Worm (Caenorhabditis elegans) whole organism, midembryonic: ENCODE data around the gene bath-19.
"Not testable (repeated sequence)": the region's sequence is repeated elsewhere in the genome, so short reads cannot be mapped to it uniquely, and the experiment has no call there.

ENCODE experiments used
- T22C8.4 ChIP-seq: fragments of 200-800 bp; sonication (Bioruptor generic); IDR thresholded peaks from 2 replicates; pipeline ENCODE4 v1.3.6; 2022; ENCODE audit warnings: missing genetic modification characterization, missing compliant biosample characterization
- cog-1 ChIP-seq: sonication (generic microtip); optimal IDR thresholded peaks from 2 replicates; lab custom pipeline; 2016; ENCODE audit warnings: missing genetic modification characterization, missing compliant biosample characterization
- flt-1 ChIP-seq: fragments of 200-800 bp; sonication (Bioruptor generic); IDR thresholded peaks from 2 replicates; pipeline ENCODE4 v1.3.6; 2022; ENCODE audit warnings: missing genetic modification characterization, missing compliant biosample characterization
- klf-2 ChIP-seq: fragments of 200-800 bp; sonication (Bioruptor generic); conservative IDR thresholded peaks from 2 replicates; pipeline ENCODE4 v1.3.6; 2022; ENCODE audit warnings: missing genetic modification reagents, missing genetic modification characterization, missing compliant biosample characterization
- med-1 ChIP-seq: sonication (generic microtip); optimal IDR thresholded peaks from 2 replicates; lab custom pipeline; 2017; ENCODE audit warnings: missing genetic modification characterization, mild to moderate bottlenecking, missing compliant biosample characterization, antibody characterized with exemption, missing genetic modification reagents; ENCODE audit not compliant: insufficient read depth
- ref-1 ChIP-seq: fragments of 200-800 bp; sonication (Bioruptor generic); conservative IDR thresholded peaks from 2 replicates; pipeline ENCODE4 v1.3.6; 2022; ENCODE audit warnings: missing genetic modification reagents, missing genetic modification characterization, missing compliant biosample characterization
- tab-1 ChIP-seq: fragments of 200-800 bp; sonication (Bioruptor generic); IDR thresholded peaks from 2 replicates; pipeline ENCODE4 v1.3.6; 2022; ENCODE audit warnings: missing genetic modification characterization, missing compliant biosample characterization
- ztf-23 ChIP-seq: fragments of 200-800 bp; sonication (Bioruptor generic); IDR thresholded peaks from 2 replicates; pipeline ENCODE4 v1.3.6; 2022; ENCODE audit warnings: missing genetic modification reagents, missing genetic modification characterization, missing compliant biosample characterization
- ztf-29 ChIP-seq: fragments of 200-800 bp; sonication (Bioruptor generic); IDR thresholded peaks from 2 replicates; pipeline ENCODE4 v1.3.6; 2022; ENCODE audit warnings: missing genetic modification reagents, missing genetic modification characterization, missing compliant biosample characterization

Gene bath-19

ce11 chrII:2039288-2039687 is at the start of gene bath-19:
Gene bath-19, minus strand, starts transcription at chrII:2039388.
- TF ChIP-seq ztf-23 (GFP tag; lab: Robert Waterston, UW) (no peak), ref-1 (GFP tag; lab: Robert Waterston, UW) (no peak), cog-1 (tag; lab: Kevin White, UChicago) (no peak), flt-1 (GFP tag; lab: Robert Waterston, UW) (no peak), tab-1 (GFP tag; lab: Robert Waterston, UW) (no peak), T22C8.4 (no peak), med-1 (GFP tag; lab: Kevin White, UChicago) (no peak), klf-2 (GFP tag; lab: Robert Waterston, UW) (no peak), ztf-29 (GFP tag; lab: Robert Waterston, UW) (no peak)

DNA sequence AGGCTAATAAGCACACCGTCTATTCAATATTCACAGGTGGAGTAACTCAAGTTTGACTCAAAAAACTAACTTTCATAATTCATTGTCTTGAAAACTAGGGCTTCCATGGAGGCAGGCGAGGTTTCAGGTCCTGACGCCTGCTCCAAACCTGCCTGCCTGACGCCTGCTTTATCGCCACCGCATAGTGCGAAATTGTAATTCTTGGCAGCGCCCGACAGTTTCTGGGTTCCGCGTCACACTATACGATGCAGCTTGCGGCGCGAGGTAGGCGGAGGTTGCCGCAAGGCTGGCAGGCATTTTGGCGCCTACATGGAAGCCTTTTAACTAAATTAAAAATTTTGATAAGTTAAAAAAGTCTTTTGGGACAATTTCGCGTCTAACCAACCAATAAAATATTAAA is 48.0 kb upstream of the bath-19 start:
- TF ChIP-seq ref-1 (GFP tag; lab: Robert Waterston, UW) = no peak
- no peak for TF ChIP-seq T22C8.4

DNA sequence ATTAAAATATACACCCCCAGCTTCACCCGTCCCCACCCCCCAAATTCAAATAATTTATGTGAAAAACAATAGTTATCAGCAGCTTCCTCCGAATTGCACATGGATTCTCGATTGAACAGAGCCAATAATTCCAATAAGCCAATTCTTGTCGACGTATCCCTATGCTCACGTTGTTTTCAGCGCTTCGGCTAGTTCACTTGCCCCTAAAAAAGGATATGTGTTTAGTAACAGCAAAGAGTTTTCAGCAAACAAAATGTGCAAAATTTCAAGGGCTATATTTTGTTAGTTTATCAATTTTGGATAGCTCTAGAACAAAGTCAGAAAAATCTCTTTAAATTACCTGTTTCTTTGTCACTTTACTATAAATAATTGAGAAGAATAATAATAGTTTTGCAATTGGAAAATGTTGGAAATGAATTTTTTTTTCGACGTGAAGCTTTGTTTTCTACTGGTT is 44.6 kb upstream of the bath-19 start, which contains the start of the genes T16A1.5 and fbxc-49:
Gene T16A1.5, minus strand, starts transcription at position 101 of the 454 bp plus-strand sequence.
Gene fbxc-49, plus strand, starts transcription at position 404 of the 454 bp plus-strand sequence.
- no peak for TF ChIP-seq T22C8.4
- TF ChIP-seq klf-2 (GFP tag; lab: Robert Waterston, UW) = no peak
- TF ChIP-seq flt-1 (GFP tag; lab: Robert Waterston, UW) = no peak
- no peak for TF ChIP-seq med-1 (GFP tag; lab: Kevin White, UChicago)
- TF ChIP-seq tab-1 (GFP tag; lab: Robert Waterston, UW) = no peak
- TF ChIP-seq ztf-29 (GFP tag; lab: Robert Waterston, UW) = no peak
- no peak for TF ChIP-seq ref-1 (GFP tag; lab: Robert Waterston, UW)
- TF ChIP-seq ztf-23 (GFP tag; lab: Robert Waterston, UW) = no peak
- TF ChIP-seq cog-1 (tag; lab: Kevin White, UChicago) = no peak

DNA sequence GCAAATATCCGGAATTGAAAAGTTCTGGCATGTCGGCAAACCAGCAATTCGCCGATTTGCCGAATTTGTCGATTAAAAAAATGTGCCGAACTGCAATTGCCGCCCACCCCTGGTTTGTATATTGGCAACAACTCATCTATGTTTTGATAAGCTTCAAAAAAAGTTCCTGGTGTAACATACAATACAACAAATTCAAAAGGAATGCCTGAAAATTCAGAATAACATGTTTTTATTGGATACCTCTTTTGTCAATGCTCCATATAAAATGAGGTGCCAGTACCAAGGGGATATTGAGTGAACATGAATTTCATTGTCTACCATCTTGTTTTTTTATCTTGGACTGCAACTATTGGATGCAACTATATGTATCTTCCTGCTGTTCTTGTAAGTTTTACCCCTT is 42.1 kb upstream of the bath-19 start, which contains the start of gene T16A1.4:
Gene T16A1.4, plus strand, starts transcription at position 301 of the 400 bp plus-strand sequence.
- TF ChIP-seq cog-1 (tag; lab: Kevin White, UChicago) = no peak
- no peak for TF ChIP-seq med-1 (GFP tag; lab: Kevin White, UChicago)
- TF ChIP-seq T22C8.4 = no peak

DNA sequence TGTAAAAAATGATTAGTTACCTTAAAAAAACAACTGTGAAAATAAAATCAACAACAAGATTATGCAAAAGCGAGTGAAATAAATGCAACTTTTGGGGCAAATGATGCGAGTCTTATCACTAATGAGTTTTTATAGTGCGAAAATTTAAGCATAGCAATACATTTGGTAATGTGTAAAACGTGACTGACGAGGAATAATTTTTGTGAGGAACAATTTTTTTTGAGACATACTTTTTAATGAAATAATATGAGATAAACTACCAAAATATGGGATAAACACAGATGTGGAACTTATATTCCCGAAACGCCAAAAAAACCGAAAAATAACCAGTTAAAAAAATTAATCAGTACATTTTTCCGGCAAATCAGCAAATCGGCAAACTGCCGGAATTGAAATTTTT is 41.2 kb upstream of the bath-19 start, which contains the start of gene F07E5.9:
Gene F07E5.9, minus strand, starts transcription at position 101 of the 400 bp plus-strand sequence.
- no peak for TF ChIP-seq T22C8.4
- TF ChIP-seq tab-1 (GFP tag; lab: Robert Waterston, UW) = no peak
- no peak for TF ChIP-seq cog-1 (tag; lab: Kevin White, UChicago)
- TF ChIP-seq flt-1 (GFP tag; lab: Robert Waterston, UW) = no peak
- no peak for TF ChIP-seq ztf-23 (GFP tag; lab: Robert Waterston, UW)
- no peak for TF ChIP-seq ztf-29 (GFP tag; lab: Robert Waterston, UW)
- TF ChIP-seq ref-1 (GFP tag; lab: Robert Waterston, UW) = no peak
- no peak for TF ChIP-seq med-1 (GFP tag; lab: Kevin White, UChicago)
- no peak for TF ChIP-seq klf-2 (GFP tag; lab: Robert Waterston, UW)

ce11 chrII:2076467-2076866 is 37.3 kb upstream of the bath-19 start:
- TF ChIP-seq flt-1 (GFP tag; lab: Robert Waterston, UW) (no peak), ztf-29 (GFP tag; lab: Robert Waterston, UW) (no peak), T22C8.4 (no peak), tab-1 (GFP tag; lab: Robert Waterston, UW) (no peak), ztf-23 (GFP tag; lab: Robert Waterston, UW) (no peak), klf-2 (GFP tag; lab: Robert Waterston, UW) (no peak)

- TF ChIP-seq cog-1 (tag; lab: Kevin White, UChicago) (no peak), flt-1 (GFP tag; lab: Robert Waterston, UW) (no peak), ref-1 (GFP tag; lab: Robert Waterston, UW) (no peak), tab-1 (GFP tag; lab: Robert Waterston, UW) (no peak), ztf-23 (GFP tag; lab: Robert Waterston, UW) (no peak), klf-2 (GFP tag; lab: Robert Waterston, UW) (no peak), ztf-29 (GFP tag; lab: Robert Waterston, UW) (no peak), T22C8.4 (no peak), med-1 (GFP tag; lab: Kevin White, UChicago) (no peak)
Measured at ce11 chrII:2075513-2075912, 36.3 kb upstream of the bath-19 start, which contains the start of gene F07E5.8. Gene F07E5.8, minus strand, starts transcription at chrII:2075613.

- no peak for TF ChIP-seq ztf-29 (GFP tag; lab: Robert Waterston, UW)
- TF ChIP-seq ztf-23 (GFP tag; lab: Robert Waterston, UW) = no peak
- TF ChIP-seq flt-1 (GFP tag; lab: Robert Waterston, UW) = no peak
- no peak for TF ChIP-seq T22C8.4
- no peak for TF ChIP-seq klf-2 (GFP tag; lab: Robert Waterston, UW)
- TF ChIP-seq tab-1 (GFP tag; lab: Robert Waterston, UW) = no peak
- no peak for TF ChIP-seq cog-1 (tag; lab: Kevin White, UChicago)
- TF ChIP-seq ref-1 (GFP tag; lab: Robert Waterston, UW) = no peak
- TF ChIP-seq med-1 (GFP tag; lab: Kevin White, UChicago) = no peak
Measured at ce11 chrII:2071429-2071828, 32.2 kb upstream of the bath-19 start, which contains the start of gene F07E5.7. Gene F07E5.7, minus strand, starts transcription at chrII:2071529.

- not testable (repeated sequence) for TF ChIP-seq ref-1, flt-1, ztf-23 (GFP tag; lab: Robert Waterston, UW)
Measured at ce11 chrII:2067451-2068021, 28.3 kb upstream of the bath-19 start, which contains the start of gene F07E5.12. Gene F07E5.12, plus strand, starts transcription at chrII:2067971.
